Comparison of ENCODE assay signal across 2 worm cellular contexts in genomic region chrIV:782393-782792, ce11.
TF ChIP-seq lines count a peak whose summit lies in the region.

No protein-coding gene starts in this region.

TF ChIP-seq in whole organism, L4 larva, 104 proteins besides CTCF, POLR2A, EP300 and RAD21:
- no peak for TF ChIP-seq nhr-41 (GFP tag; IDR thresholded peaks at IDR 0.05; lab: Robert Waterston, UW)
- TF ChIP-seq Y48G9A.11 (GFP tag; IDR thresholded peaks at IDR 0.05; lab: Robert Waterston, UW): no peak
- no peak for TF ChIP-seq mep-1 (tag; optimal IDR thresholded peaks at IDR 0.05; lab: Kevin White, UChicago)
- peak; percentile 39; the same call in 1 of the 2 replicates for TF ChIP-seq dmd-6 (GFP tag; IDR thresholded peaks at IDR 0.05; lab: Robert Waterston, UW)
- TF ChIP-seq F37D6.2 (tag; optimal IDR thresholded peaks at IDR 0.05; lab: Kevin White, UChicago): no peak
- TF ChIP-seq rbr-2 (tag; optimal IDR thresholded peaks at IDR 0.05; lab: Kevin White, UChicago): no peak
- TF ChIP-seq daf-16 (GFP tag; optimal IDR thresholded peaks at IDR 0.05; lab: Kevin White, UChicago): no peak
- TF ChIP-seq daf-16 (tag; optimal IDR thresholded peaks at IDR 0.05; lab: Kevin White, UChicago): peak; percentile 81
- TF ChIP-seq lin-13 (GFP tag; optimal IDR thresholded peaks at IDR 0.05; lab: Kevin White, UChicago): no peak
- TF ChIP-seq hlh-30 (tag; optimal IDR thresholded peaks at IDR 0.05; lab: Kevin White, UChicago; ENCODE audit: insufficient read depth): no peak
- TF ChIP-seq zag-1 (tag; optimal IDR thresholded peaks at IDR 0.05; lab: Kevin White, UChicago): no peak

TF ChIP-seq in whole organism, young adult, 124 proteins besides CTCF, POLR2A, EP300 and RAD21:
- no peak for TF ChIP-seq Y67H2A.10 (GFP tag; conservative IDR thresholded peaks at IDR 0.05; lab: Robert Waterston, UW)
- no peak for TF ChIP-seq athp-1 (tag; optimal IDR thresholded peaks at IDR 0.05; lab: Kevin White, UChicago)
- TF ChIP-seq T07F8.4 (tag; optimal IDR thresholded peaks at IDR 0.05; lab: Kevin White, UChicago): no peak
- TF ChIP-seq atf-7 (tag; optimal IDR thresholded peaks at IDR 0.05; lab: Kevin White, UChicago): no peak
- no peak for TF ChIP-seq unc-130 (GFP tag; optimal IDR thresholded peaks at IDR 0.05; lab: Kevin White, UChicago)
- TF ChIP-seq Y53G8AR.9 (GFP tag; conservative IDR thresholded peaks at IDR 0.05; lab: Robert Waterston, UW): no peak
- TF ChIP-seq F39B2.1 (GFP tag; IDR thresholded peaks at IDR 0.05; lab: Robert Waterston, UW): no peak
- TF ChIP-seq nhr-179 (tag; optimal IDR thresholded peaks at IDR 0.05; lab: Kevin White, UChicago): no peak
- TF ChIP-seq snpc-3.4 (tag; optimal IDR thresholded peaks at IDR 0.05; lab: Kevin White, UChicago): no peak
- no peak for TF ChIP-seq ztf-18 (tag; optimal IDR thresholded peaks at IDR 0.05; lab: Kevin White, UChicago)
- no peak for TF ChIP-seq egrh-3 (GFP tag; IDR thresholded peaks at IDR 0.05; lab: Robert Waterston, UW)
- peak; percentile 70 for TF ChIP-seq nhr-80 (tag; optimal IDR thresholded peaks at IDR 0.05; lab: Kevin White, UChicago)
- TF ChIP-seq ceh-91 (GFP tag; IDR thresholded peaks at IDR 0.05; lab: Robert Waterston, UW): no peak
- no peak for TF ChIP-seq aptf-2 (GFP tag; conservative IDR thresholded peaks at IDR 0.05; lab: Robert Waterston, UW)
- no peak for TF ChIP-seq snpc-4 (GFP tag; optimal IDR thresholded peaks at IDR 0.05; lab: Kevin White, UChicago)
- peak in 1 of 4 experiments; percentile 20 for TF ChIP-seq snpc-4 (tag; optimal IDR thresholded peaks at IDR 0.05; lab: Kevin White, UChicago)
- TF ChIP-seq F49E8.2 (tag; optimal IDR thresholded peaks at IDR 0.05; lab: Kevin White, UChicago; ENCODE audit: insufficient read depth): no peak
- TF ChIP-seq chd-7 (tag; optimal IDR thresholded peaks at IDR 0.05; lab: Kevin White, UChicago): no peak
- no peak for TF ChIP-seq F52B5.7 (tag; optimal IDR thresholded peaks at IDR 0.05; lab: Kevin White, UChicago)
- peak; percentile 17; the same call in 1 of the 2 replicates for TF ChIP-seq madf-6 (GFP tag; IDR thresholded peaks at IDR 0.05; lab: Robert Waterston, UW)
- no peak for TF ChIP-seq ztf-6 (GFP tag; IDR thresholded peaks at IDR 0.05; lab: Robert Waterston, UW)
- TF ChIP-seq dox-1 (GFP tag; IDR thresholded peaks at IDR 0.05; lab: Robert Waterston, UW): 0 out of 2 replicates have a peak, but pooled peaks have one; percentile 9
